Fruit fly (Drosophila melanogaster): ENCODE results near the gene CG11178.

DNA sequence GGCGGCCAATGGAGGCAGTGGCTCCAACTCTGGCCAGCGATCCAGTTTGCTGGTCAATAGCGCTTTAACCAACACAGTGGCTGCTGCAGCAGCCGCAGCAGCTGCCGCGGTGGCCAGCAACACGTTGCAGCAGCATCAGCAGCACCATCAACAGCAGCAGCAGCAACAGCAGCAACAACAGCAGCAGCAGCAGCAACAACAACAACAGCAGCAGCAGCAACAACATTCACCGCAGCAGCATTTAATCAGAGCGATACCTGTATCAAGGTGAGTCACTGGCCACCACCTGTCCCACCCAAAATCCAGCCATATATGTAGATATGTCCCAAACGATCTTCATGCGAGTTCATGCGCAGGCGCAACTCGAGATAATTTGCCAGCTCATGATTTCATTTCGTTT lies 44.3 kb downstream of the CG11178 start:
- TF ChIP-seq OdsH (GFP tag; optimal IDR thresholded peaks at IDR 0.05), result no peak
- no peak for TF ChIP-seq CG6276 (GFP tag; optimal IDR thresholded peaks at IDR 0.05)
- TF ChIP-seq Lpt (GFP tag; optimal IDR thresholded peaks at IDR 0.05), result no peak
- TF ChIP-seq CG11762 (GFP tag; optimal IDR thresholded peaks at IDR 0.05; ENCODE audit: insufficient read depth), result no peak
- no peak for TF ChIP-seq CG6163 (GFP tag; IDR thresholded peaks at IDR 0.05)
- TF ChIP-seq CG11294 (GFP tag; IDR thresholded peaks at IDR 0.05), result no peak
